Fruit fly (Drosophila melanogaster) whole organism, embryonic: ENCODE data around the gene CG10068.

Experiments used
- ATbp ChIP-seq: fragments of 200-800 bp; sonication (Bioruptor generic); optimal IDR thresholded peaks from 2 replicates; lab custom pipeline; 2017; ENCODE audit warnings: missing biosample characterization, mild to moderate bottlenecking, missing genetic modification characterization, missing genetic modification reagents
- Aef1 ChIP-seq: fragments of 200-800 bp; sonication (Bioruptor generic); IDR thresholded peaks from 3 replicates; pipeline ENCODE4 v1.3.6; 2022; ENCODE audit warnings: missing biosample characterization, missing genetic modification characterization
- Atf-2 ChIP-seq: fragments of 200-800 bp; sonication (Bioruptor generic); optimal IDR thresholded peaks from 2 replicates; lab custom pipeline; 2016; ENCODE audit warnings: missing biosample characterization, missing genetic modification characterization
- CG10565 ChIP-seq: fragments of 200-800 bp; sonication (Bioruptor generic); optimal IDR thresholded peaks from 3 replicates; lab custom pipeline; 2016; ENCODE audit warnings: missing biosample characterization, mild to moderate bottlenecking, missing genetic modification characterization
- CG12219 ChIP-seq: fragments of 200-800 bp; sonication (Bioruptor generic); optimal IDR thresholded peaks from 3 replicates; lab custom pipeline; 2018; ENCODE audit warnings: missing biosample characterization, mild to moderate bottlenecking, missing genetic modification characterization
- CG12299 ChIP-seq: fragments of 200-800 bp; sonication (Bioruptor generic); optimal IDR thresholded peaks from 2 replicates; lab custom pipeline; 2018; ENCODE audit warnings: missing biosample characterization, mild to moderate bottlenecking, missing genetic modification characterization
- CG12769 ChIP-seq: fragments of 200-800 bp; sonication (Bioruptor generic); optimal IDR thresholded peaks from 2 replicates; lab custom pipeline; 2019; ENCODE audit warnings: missing biosample characterization, mild to moderate bottlenecking, missing genetic modification characterization, moderate library complexity
- CG13894 ChIP-seq: fragments of 200-800 bp; sonication (Bioruptor generic); optimal IDR thresholded peaks from 3 replicates; lab custom pipeline; 2018; ENCODE audit warnings: missing biosample characterization, mild to moderate bottlenecking, missing genetic modification characterization, moderate library complexity
- CG14667 ChIP-seq: fragments of 200-800 bp; sonication (Bioruptor generic); IDR thresholded peaks from 2 replicates; pipeline ENCODE4 v1.3.6; 2022; ENCODE audit warnings: missing biosample characterization, missing genetic modification characterization
- CG14965 ChIP-seq: fragments of 200-800 bp; sonication (Bioruptor generic); optimal IDR thresholded peaks from 2 replicates; lab custom pipeline; 2016; ENCODE audit warnings: missing biosample characterization, missing genetic modification characterization, borderline replicate concordance
- CG16863 ChIP-seq: fragments of 200-800 bp; sonication (Bioruptor generic); optimal IDR thresholded peaks from 3 replicates; lab custom pipeline; 2016; ENCODE audit warnings: missing biosample characterization, missing genetic modification characterization
- CG17186 ChIP-seq: fragments of 200-800 bp; sonication (Bioruptor generic); optimal IDR thresholded peaks from 3 replicates; lab custom pipeline; 2017; ENCODE audit warnings: missing biosample characterization, missing genetic modification reagents, missing genetic modification characterization
- CG2678 ChIP-seq: fragments of 200-800 bp; sonication (Bioruptor generic); optimal IDR thresholded peaks from 3 replicates; lab custom pipeline; 2019; ENCODE audit warnings: missing biosample characterization, mild to moderate bottlenecking, missing genetic modification characterization, moderate library complexity
- CG30403 ChIP-seq: fragments of 200-800 bp; sonication (Bioruptor generic); optimal IDR thresholded peaks from 3 replicates; lab custom pipeline; 2016; ENCODE audit warnings: missing biosample characterization, missing genetic modification characterization
- CG3281 ChIP-seq: fragments of 200-800 bp; sonication (Bioruptor generic); optimal IDR thresholded peaks from 3 replicates; lab custom pipeline; 2017; ENCODE audit warnings: missing biosample characterization, mild to moderate bottlenecking, missing genetic modification characterization
- CG4282 ChIP-seq: fragments of 200-800 bp; sonication (Bioruptor generic); optimal IDR thresholded peaks from 2 replicates; lab custom pipeline; 2016; ENCODE audit warnings: missing biosample characterization, missing genetic modification characterization
- CG4328 ChIP-seq: fragments of 200-800 bp; sonication (Bioruptor generic); optimal IDR thresholded peaks from 3 replicates; lab custom pipeline; 2017; ENCODE audit warnings: missing biosample characterization, missing genetic modification reagents, missing genetic modification characterization
- CG8924 ChIP-seq: fragments of 200-800 bp; optimal IDR thresholded peaks from 3 replicates; lab custom pipeline; 2019; ENCODE audit warnings: missing biosample characterization, mild to moderate bottlenecking, missing genetic modification characterization, moderate library complexity
- Camta ChIP-seq: fragments of 200-800 bp; sonication (Bioruptor generic); optimal IDR thresholded peaks from 2 replicates; lab custom pipeline; 2016; ENCODE audit warnings: missing biosample characterization, missing genetic modification characterization
- Chrac-16 ChIP-seq: fragments of 200-800 bp; sonication (Bioruptor generic); optimal IDR thresholded peaks from 3 replicates; lab custom pipeline; 2016; ENCODE audit warnings: missing biosample characterization, missing genetic modification characterization
- Dip3 ChIP-seq: fragments of 200-800 bp; sonication (Bioruptor generic); optimal IDR thresholded peaks from 3 replicates; lab custom pipeline; 2016; ENCODE audit warnings: missing biosample characterization, missing genetic modification characterization
- Doc2 ChIP-seq: fragments of 200-800 bp; sonication (Bioruptor generic); IDR thresholded peaks from 2 replicates; pipeline ENCODE4 v1.3.6; 2022; ENCODE audit warnings: missing biosample characterization, missing genetic modification characterization
- Drgx ChIP-seq: fragments of 200-800 bp; sonication (Bioruptor generic); IDR thresholded peaks from 2 replicates; pipeline ENCODE4 v1.3.6; 2022; ENCODE audit warnings: missing biosample characterization, missing genetic modification characterization
- Eip74EF ChIP-seq, 2 experiments: fragments of 200-800 bp in 1 of 2; fragments of >200 bp in 1 of 2; sonication (Bioruptor generic) in 1 of 2; optimal IDR thresholded peaks; 2 replicates each; lab custom pipeline; 2017 to 2019; ENCODE audit warnings: missing biosample characterization in 2 of 2, missing genetic modification characterization in 2 of 2, mild to moderate bottlenecking in 1 of 2, moderate library complexity in 1 of 2
- Gug ChIP-seq: fragments of 200-800 bp; sonication (Bioruptor generic); IDR thresholded peaks from 4 replicates; pipeline ENCODE4 v1.3.6; 2022; ENCODE audit warnings: missing biosample characterization, missing genetic modification characterization
- Hr78 ChIP-seq, 2 experiments: fragments of 200-800 bp in 1 of 2; fragments of >200 bp in 1 of 2; sonication (Bioruptor generic) in 1 of 2; optimal IDR thresholded peaks; 2 replicates each; lab custom pipeline; 2017 to 2019; ENCODE audit warnings: missing biosample characterization in 2 of 2, missing genetic modification characterization in 2 of 2, mild to moderate bottlenecking in 1 of 2, moderate library complexity in 1 of 2
- Mad ChIP-seq: fragments of 200-800 bp; sonication (Bioruptor generic); optimal IDR thresholded peaks from 2 replicates; lab custom pipeline; 2016; ENCODE audit warnings: missing biosample characterization, missing genetic modification characterization
- Max ChIP-seq: fragments of 200-800 bp; sonication (Bioruptor generic); optimal IDR thresholded peaks from 2 replicates; lab custom pipeline; 2016; ENCODE audit warnings: missing biosample characterization, mild to moderate bottlenecking, missing genetic modification characterization
- Optix ChIP-seq: fragments of 200-800 bp; sonication (Bioruptor generic); IDR thresholded peaks from 3 replicates; pipeline ENCODE4 v1.3.6; 2022; ENCODE audit warnings: missing biosample characterization, missing genetic modification characterization
- Sox100B ChIP-seq: fragments of 200-800 bp; sonication (Bioruptor generic); optimal IDR thresholded peaks from 3 replicates; lab custom pipeline; 2018; ENCODE audit warnings: missing biosample characterization, mild to moderate bottlenecking, missing genetic modification characterization
- TFAM ChIP-seq: fragments of 200-800 bp; sonication (Bioruptor generic); optimal IDR thresholded peaks from 2 replicates; lab custom pipeline; 2017; ENCODE audit warnings: missing biosample characterization, missing genetic modification characterization, inconsistent platforms
- bigmax ChIP-seq: fragments of 200-800 bp; sonication (Bioruptor generic); optimal IDR thresholded peaks from 2 replicates; lab custom pipeline; 2018; ENCODE audit warnings: missing biosample characterization, mild to moderate bottlenecking, missing genetic modification characterization
- btn ChIP-seq: fragments of 200-800 bp; sonication (Bioruptor generic); optimal IDR thresholded peaks from 2 replicates; lab custom pipeline; 2016; ENCODE audit warnings: missing biosample characterization, missing genetic modification characterization
- cas ChIP-seq: fragments of 200-800 bp; sonication (Bioruptor generic); IDR thresholded peaks from 2 replicates; pipeline ENCODE4 v1.3.6; 2022; ENCODE audit warnings: missing biosample characterization, missing genetic modification characterization
- cg ChIP-seq: fragments of 200-800 bp; sonication (Bioruptor generic); optimal IDR thresholded peaks from 3 replicates; lab custom pipeline; 2019; ENCODE audit warnings: missing biosample characterization, mild to moderate bottlenecking, missing genetic modification characterization, moderate library complexity
- dmrt11E ChIP-seq: fragments of 200-800 bp; sonication (Bioruptor generic); optimal IDR thresholded peaks from 3 replicates; lab custom pipeline; 2018; ENCODE audit warnings: missing biosample characterization, mild to moderate bottlenecking, missing genetic modification characterization, moderate library complexity
- gfzf ChIP-seq: fragments of 200-800 bp; sonication (Bioruptor generic); optimal IDR thresholded peaks from 2 replicates; lab custom pipeline; 2016; ENCODE audit warnings: missing biosample characterization, mild to moderate bottlenecking, missing genetic modification characterization, moderate library complexity
- gt ChIP-seq: fragments of 200-800 bp; sonication (Bioruptor generic); IDR thresholded peaks from 2 replicates; pipeline ENCODE4 v1.3.6; 2022; ENCODE audit warnings: missing biosample characterization, missing genetic modification characterization
- nau ChIP-seq: fragments of 200-800 bp; sonication (Bioruptor generic); optimal IDR thresholded peaks from 3 replicates; lab custom pipeline; 2017; ENCODE audit warnings: missing biosample characterization, mild to moderate bottlenecking, missing genetic modification characterization, missing genetic modification reagents
- nom ChIP-seq: fragments of 200-800 bp; sonication (Bioruptor generic); optimal IDR thresholded peaks from 2 replicates; lab custom pipeline; 2017; ENCODE audit warnings: missing biosample characterization, missing genetic modification characterization, mild to moderate bottlenecking, moderate library complexity, missing genetic modification reagents
- pan ChIP-seq, 4 experiments: fragments of >200 bp in 3 of 4; fragments of 200-800 bp in 1 of 4; sonication (Bioruptor generic) in 1 of 4; optimal IDR thresholded peaks in 3 of 4; IDR thresholded peaks in 1 of 4; 2 replicates each; pipeline versions ENCODE4 v1.3.6 to Lab custom; 2017 to 2022; ENCODE audit warnings: missing biosample characterization in 2 of 4, missing genetic modification characterization in 2 of 4, mixed read lengths in 1 of 4
- run ChIP-seq: fragments of 200-800 bp; sonication (Bioruptor generic); optimal IDR thresholded peaks from 3 replicates; lab custom pipeline; 2018; ENCODE audit warnings: missing biosample characterization, mild to moderate bottlenecking, missing genetic modification characterization
- sens-2 ChIP-seq: fragments of 200-800 bp; sonication (Bioruptor generic); IDR thresholded peaks from 2 replicates; pipeline ENCODE4 v1.3.6; 2022; ENCODE audit warnings: missing biosample characterization, missing genetic modification characterization
- sna ChIP-seq: fragments of 200-800 bp; sonication (Bioruptor generic); IDR thresholded peaks from 2 replicates; pipeline ENCODE4 v1.3.6; 2022; ENCODE audit warnings: missing biosample characterization, missing genetic modification characterization; ENCODE audit not compliant: partially characterized antibody
- tap ChIP-seq: fragments of 200-800 bp; optimal IDR thresholded peaks from 3 replicates; lab custom pipeline; 2019; ENCODE audit warnings: missing biosample characterization, mild to moderate bottlenecking, missing genetic modification characterization, moderate library complexity
- trem ChIP-seq: fragments of 200-800 bp; optimal IDR thresholded peaks from 3 replicates; lab custom pipeline; 2019; ENCODE audit warnings: missing biosample characterization, mild to moderate bottlenecking, missing genetic modification characterization, moderate library complexity
- tup ChIP-seq: fragments of 200-800 bp; sonication (Bioruptor generic); optimal IDR thresholded peaks from 2 replicates; lab custom pipeline; 2016; ENCODE audit warnings: missing biosample characterization, mild to moderate bottlenecking, missing genetic modification characterization, moderate library complexity
- twi ChIP-seq: fragments of 200-800 bp; optimal IDR thresholded peaks from 2 replicates; lab custom pipeline; 2019; ENCODE audit warnings: missing biosample characterization, mild to moderate bottlenecking, missing genetic modification characterization, moderate library complexity

CG10068 gene

dm6 chr3R:7124109-7124639 is 3.7 kb downstream of the CG10068 start, which contains the start of the genes Alh and CG10098 (continued):
- TF ChIP-seq CG30403 (GFP tag; lab: Kevin White, UChicago) (peak; percentile 96), bigmax (no peak), tap (tag; lab: Kevin White, UChicago) (peak; percentile 59), CG2678 (tag; lab: Kevin White, UChicago) (peak; percentile 84), ATbp (GFP tag; lab: Kevin White, UChicago) (peak; percentile 34), Mad (GFP tag; lab: Kevin White, UChicago) (peak; percentile 73), CG17186 (GFP tag; lab: Kevin White, UChicago) (peak; percentile 14), Optix (GFP tag; lab: Robert Waterston, UW) (peak; percentile 23; the same call in 1 of the 3 replicates), sens-2 (GFP tag; lab: Robert Waterston, UW) (peak; percentile 59; the same call in 1 of the 2 replicates), nau (no peak), Drgx (no peak; the same call in 1 of the 2 replicates), CG12299 (tag; lab: Kevin White, UChicago) (peak; percentile 56), run (no peak), CG14965 (GFP tag; lab: Kevin White, UChicago) (no peak), btn (GFP tag; lab: Kevin White, UChicago) (peak; percentile 47), CG4328 (GFP tag; lab: Kevin White, UChicago) (peak; percentile 78), Camta (peak; percentile 86), Sox100B (GFP tag; lab: Kevin White, UChicago) (peak; percentile 72), Doc2 (no peak), twi (tag; lab: Kevin White, UChicago) (peak; percentile 71), Gug (GFP tag; lab: Robert Waterston, UW) (peak; percentile 94), Hr78 (GFP tag; optimal IDR thresholded peaks at IDR 0.05; lab: Kevin White, UChicago) (peak in 1 of 2 experiments; percentile 53), CG10565 (GFP tag; lab: Kevin White, UChicago) (no peak), Max (peak; percentile 79), Chrac-16 (peak; percentile 92), nom (no peak), CG16863 (peak; percentile 78), cas (GFP tag; lab: Robert Waterston, UW) (no peak), trem (tag; lab: Kevin White, UChicago) (peak; percentile 78), gt (GFP tag; lab: Robert Waterston, UW) (peak; percentile 56; the same call in 1 of the 2 replicates), CG13894 (tag; lab: Kevin White, UChicago) (peak; percentile 77), cg (GFP tag; lab: Kevin White, UChicago) (peak; percentile 9), TFAM (GFP tag; lab: Kevin White, UChicago) (peak; percentile 5), Eip74EF (GFP tag; optimal IDR thresholded peaks at IDR 0.05; lab: Kevin White, UChicago) (peak in 1 of 2 experiments; percentile 44), pan (optimal IDR thresholded peaks at IDR 0.05; lab: Kevin White, UChicago) (no peak), pan (GFP tag; optimal IDR thresholded peaks at IDR 0.05 in 1 of 2, IDR thresholded peaks at IDR 0.05 in 1 of 2) (peak in 1 of 2 experiments; percentile 70), sna (peak; percentile 55), CG4282 (GFP tag; lab: Kevin White, UChicago) (peak; percentile 44), gfzf (peak; percentile 38), CG8924 (peak; percentile 77), CG14667 (GFP tag; lab: Robert Waterston, UW) (peak; percentile 80), dmrt11E (peak; percentile 77), Dip3 (GFP tag; lab: Kevin White, UChicago) (peak; percentile 91), Aef1 (GFP tag; lab: Robert Waterston, UW) (peak; percentile 50), tup (peak; percentile 67), CG3281 (GFP tag; lab: Kevin White, UChicago) (peak; percentile 71), CG12219 (peak; percentile 34), CG12769 (tag; lab: Kevin White, UChicago) (peak; percentile 78), Atf-2 (GFP tag; lab: Kevin White, UChicago) (peak; percentile 77)
